Worm (Caenorhabditis elegans) whole organism, L4 larva: Measurements from ENCODE around the gene mcm-10.

Experiments
- Y5F2A.4 ChIP-seq: fragments of 200-800 bp; sonication (Bioruptor generic); optimal IDR thresholded peaks from 2 replicates; lab custom pipeline; 2018; ENCODE audit warnings: mild to moderate bottlenecking, missing genetic modification characterization, missing compliant biosample characterization
- attf-4 ChIP-seq: sonication (generic microtip); optimal IDR thresholded peaks from 3 replicates; lab custom pipeline; 2017; ENCODE audit warnings: missing biosample characterization, missing genetic modification characterization
- ceh-62 ChIP-seq: sonication (generic microtip); optimal IDR thresholded peaks from 2 replicates; lab custom pipeline; 2017; ENCODE audit warnings: missing biosample characterization, missing genetic modification characterization
- lim-7 ChIP-seq: fragments of 200-800 bp; sonication (Bioruptor generic); IDR thresholded peaks from 2 replicates; pipeline ENCODE4 v1.3.6; 2022; ENCODE audit warnings: missing genetic modification characterization, missing compliant biosample characterization
- lsy-2 ChIP-seq, 2 experiments: fragments of 150-350 bp in 1 of 2; sonication (generic microtip) in 1 of 2; optimal IDR thresholded peaks; 2 replicates each; lab custom pipeline; 2014 to 2017; ENCODE audit warnings: missing biosample characterization in 2 of 2, missing genetic modification characterization in 2 of 2
- nhr-237 ChIP-seq: sonication (generic microtip); optimal IDR thresholded peaks from 2 replicates; lab custom pipeline; 2017; ENCODE audit warnings: missing biosample characterization, missing genetic modification characterization
- nhr-41 ChIP-seq: fragments of 200-800 bp; sonication (Bioruptor generic); IDR thresholded peaks from 2 replicates; pipeline ENCODE4 v1.3.6; 2022; ENCODE audit warnings: missing genetic modification reagents, missing genetic modification characterization, missing compliant biosample characterization
- nhr-6 ChIP-seq: fragments of 150-350 bp; optimal IDR thresholded peaks from 2 replicates; lab custom pipeline; 2014; ENCODE audit warnings: missing biosample characterization, missing genetic modification characterization
- pqm-1 ChIP-seq: sonication (generic microtip); optimal IDR thresholded peaks from 2 replicates; lab custom pipeline; 2017; ENCODE audit warnings: missing biosample characterization, missing genetic modification characterization
- skn-1 ChIP-seq: fragments of 150-350 bp; optimal IDR thresholded peaks from 2 replicates; lab custom pipeline; 2014; ENCODE audit warnings: missing biosample characterization, missing genetic modification characterization

DNA sequence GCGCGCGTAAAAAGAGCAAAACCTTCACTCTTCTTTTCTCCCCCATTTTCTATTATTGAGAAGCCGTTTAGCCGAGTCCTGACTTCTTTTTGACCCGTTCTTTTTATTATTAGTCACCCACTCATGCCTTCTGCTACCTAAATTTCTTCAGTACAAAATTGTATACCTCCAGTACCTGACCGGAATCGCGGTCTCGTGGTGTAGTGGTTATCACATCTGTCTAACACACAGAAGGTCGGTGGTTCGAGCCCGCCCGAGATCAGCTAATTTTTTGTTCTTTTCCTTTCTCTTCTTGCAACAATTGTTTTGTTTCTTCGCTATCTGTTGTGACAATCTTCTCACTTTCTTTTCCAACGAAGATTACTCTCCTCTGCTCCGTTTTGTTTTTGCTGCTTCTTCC lies 35.5 kb downstream of the mcm-10 start:
- TF ChIP-seq skn-1 (no peak), lim-7 (peak; percentile 83), Y5F2A.4 (GFP tag; lab: Kevin White, UChicago) (no peak), attf-4 (tag; lab: Kevin White, UChicago) (no peak), nhr-237 (tag; lab: Kevin White, UChicago) (no peak), pqm-1 (tag; lab: Kevin White, UChicago) (no peak), nhr-6 (tag; lab: Kevin White, UChicago) (no peak), lsy-2 (tag; optimal IDR thresholded peaks at IDR 0.05; lab: Kevin White, UChicago) (peak in 1 of 2 experiments; percentile 24), nhr-41 (GFP tag; lab: Robert Waterston, UW) (no peak), ceh-62 (no peak)
